Fruit fly (Drosophila melanogaster): Measurements from ENCODE around the gene Mst36Fa.
A peak's percentile ranks its signal among the peaks of the same experiment; 100 is the strongest.

Mst36Fa gene

DNA sequence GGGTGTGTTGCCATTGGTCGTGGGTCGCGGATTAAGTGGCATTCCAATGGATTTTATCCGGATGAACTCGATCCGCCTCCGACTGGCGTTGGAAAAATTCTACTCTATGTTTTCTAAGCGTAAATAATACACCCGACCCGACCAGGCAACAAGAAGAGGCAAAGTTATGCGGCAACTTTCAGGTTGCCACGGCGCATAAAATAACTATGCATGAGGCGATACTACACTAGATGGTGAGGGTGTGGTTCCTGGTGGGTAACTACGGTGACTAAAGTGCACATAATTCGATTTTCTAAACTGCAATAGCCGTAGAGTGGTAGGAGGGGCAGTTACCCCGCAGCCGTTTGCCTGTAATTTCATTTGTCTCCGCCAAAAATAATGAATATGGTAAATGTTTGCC lies 5.7 kb downstream of the Mst36Fa start, which contains the start of gene CG43338:
CG43338 (minus strand) TSS at position 101 of the 400 bp plus-strand sequence.
- no peak for TF ChIP-seq fd96Ca (GFP tag; IDR thresholded peaks at IDR 0.05)

DNA sequence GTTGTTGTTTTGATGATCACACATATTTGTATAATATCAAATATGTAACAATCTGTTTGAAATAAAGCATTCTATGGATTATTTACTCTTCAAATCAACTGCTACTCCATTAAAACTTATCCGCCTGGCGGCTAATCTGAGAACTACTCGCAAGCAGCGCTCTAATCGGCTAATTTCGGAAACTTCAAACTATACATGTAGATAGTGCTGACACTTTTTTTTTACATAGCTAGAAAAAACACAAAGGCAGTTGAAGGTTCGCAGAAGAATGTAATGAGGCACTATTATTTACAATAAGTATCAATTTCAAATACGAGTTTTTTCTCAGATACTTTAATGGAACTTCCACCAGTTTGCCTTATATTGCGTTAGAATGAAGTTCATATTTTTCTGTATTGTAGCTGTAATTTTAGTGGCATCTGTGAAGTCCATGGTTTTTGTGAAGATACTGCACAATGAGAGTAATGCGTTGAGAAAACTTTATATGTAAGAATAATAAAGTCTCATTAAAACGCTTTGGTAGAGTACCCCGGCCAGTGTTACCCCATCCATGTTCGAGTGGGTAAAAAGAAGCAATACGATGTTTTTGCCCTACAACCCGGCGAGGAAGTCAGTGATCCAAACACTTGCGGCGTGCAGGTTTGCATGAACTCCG lies 10.7 kb downstream of the Mst36Fa start:
- TF ChIP-seq D1 (tag; optimal IDR thresholded peaks at IDR 0.05) (peak; percentile 47), CG8159 (tag; optimal IDR thresholded peaks at IDR 0.05) (no peak), Pif1A (GFP tag; optimal IDR thresholded peaks at IDR 0.05) (no peak), EcR (GFP tag; optimal IDR thresholded peaks at IDR 0.05) (no peak), CG34367 (tag; optimal IDR thresholded peaks at IDR 0.05) (no peak), CG10348 (GFP tag; IDR thresholded peaks at IDR 0.05) (no peak), gl (tag; optimal IDR thresholded peaks at IDR 0.05) (no peak)

DNA sequence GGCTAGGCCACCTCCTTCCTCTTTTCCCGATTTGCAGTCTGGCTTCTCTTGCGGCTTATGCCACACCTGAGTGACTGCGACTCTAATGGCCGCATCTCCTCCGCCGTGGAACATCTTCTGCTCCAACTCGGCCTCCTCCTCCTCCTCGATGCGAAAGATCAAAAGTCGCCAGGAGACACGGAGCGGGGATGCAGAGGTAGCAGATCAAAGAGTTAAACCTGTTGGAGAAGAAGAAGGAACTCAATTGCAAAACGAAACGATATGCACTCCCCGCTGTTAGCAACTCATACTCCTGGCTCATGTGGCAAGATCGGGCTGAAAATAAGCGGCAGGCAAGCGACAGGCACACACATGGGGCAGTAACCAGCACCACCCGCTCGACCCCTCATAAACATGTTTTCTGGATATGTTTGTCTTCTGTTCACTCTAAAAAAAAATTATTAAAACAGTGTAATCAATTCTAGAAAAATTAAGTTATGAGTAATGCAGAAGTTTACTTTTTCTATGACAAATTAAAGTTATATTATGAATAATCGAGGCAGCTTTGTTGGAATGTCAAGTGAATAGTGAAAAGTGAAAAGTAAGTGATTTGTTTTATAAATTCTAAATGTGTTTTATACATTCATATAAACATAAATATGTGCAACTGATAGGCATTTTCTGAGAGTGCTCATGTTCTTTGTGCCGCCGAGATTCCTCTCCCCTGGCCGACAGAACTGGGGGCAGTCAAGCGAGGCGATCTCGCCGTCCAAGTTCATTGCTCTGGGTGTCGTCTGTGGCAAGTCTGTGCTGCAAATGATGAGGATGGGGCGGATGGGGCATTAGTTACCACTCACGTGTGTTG lies 11.9 kb downstream of the Mst36Fa start:
- TF ChIP-seq EcR (GFP tag; optimal IDR thresholded peaks at IDR 0.05): peak; percentile 96
- no peak for TF ChIP-seq rn (GFP tag; IDR thresholded peaks at IDR 0.05)
- peak; percentile 31 for TF ChIP-seq Pif1B (GFP tag; optimal IDR thresholded peaks at IDR 0.05)
- TF ChIP-seq fd96Ca (GFP tag; IDR thresholded peaks at IDR 0.05): 0 out of 3 replicates have a peak, but pooled peaks have one; percentile 18
- peak; percentile 86 for TF ChIP-seq CG15710 (tag; optimal IDR thresholded peaks at IDR 0.05)
- peak; percentile 49 for TF ChIP-seq gl (tag; optimal IDR thresholded peaks at IDR 0.05)
- no peak for TF ChIP-seq CG10348 (GFP tag; IDR thresholded peaks at IDR 0.05)
- TF ChIP-seq Snoo (tag; optimal IDR thresholded peaks at IDR 0.05): peak; percentile 82
- TF ChIP-seq CG9948 (tag; optimal IDR thresholded peaks at IDR 0.05): peak; percentile 89
- TF ChIP-seq CG34367 (tag; optimal IDR thresholded peaks at IDR 0.05): peak; percentile 83
- no peak; the same call in 1 of the 2 replicates for TF ChIP-seq CG12605 (GFP tag; IDR thresholded peaks at IDR 0.05)
- TF ChIP-seq D1 (tag; optimal IDR thresholded peaks at IDR 0.05): peak; percentile 77
- TF ChIP-seq CG14655 (GFP tag; optimal IDR thresholded peaks at IDR 0.05): peak; percentile 92
- no peak; the same call in 1 of the 2 replicates for TF ChIP-seq Ets98B (GFP tag; IDR thresholded peaks at IDR 0.05)
- TF ChIP-seq CG8159 (tag; optimal IDR thresholded peaks at IDR 0.05): peak; percentile 92
- TF ChIP-seq CG13204 (GFP tag; optimal IDR thresholded peaks at IDR 0.05): peak; percentile 70
- no peak for TF ChIP-seq CG32121 (GFP tag; IDR thresholded peaks at IDR 0.05)
- TF ChIP-seq CG4496 (GFP tag; IDR thresholded peaks at IDR 0.05): peak; percentile 20; the same call in 2 of the 3 replicates
- peak; percentile 87 for TF ChIP-seq CG17806 (tag; optimal IDR thresholded peaks at IDR 0.05)
- peak; percentile 88 for TF ChIP-seq CG8301 (tag; optimal IDR thresholded peaks at IDR 0.05)
- TF ChIP-seq Pif1A (GFP tag; optimal IDR thresholded peaks at IDR 0.05): peak; percentile 61

DNA sequence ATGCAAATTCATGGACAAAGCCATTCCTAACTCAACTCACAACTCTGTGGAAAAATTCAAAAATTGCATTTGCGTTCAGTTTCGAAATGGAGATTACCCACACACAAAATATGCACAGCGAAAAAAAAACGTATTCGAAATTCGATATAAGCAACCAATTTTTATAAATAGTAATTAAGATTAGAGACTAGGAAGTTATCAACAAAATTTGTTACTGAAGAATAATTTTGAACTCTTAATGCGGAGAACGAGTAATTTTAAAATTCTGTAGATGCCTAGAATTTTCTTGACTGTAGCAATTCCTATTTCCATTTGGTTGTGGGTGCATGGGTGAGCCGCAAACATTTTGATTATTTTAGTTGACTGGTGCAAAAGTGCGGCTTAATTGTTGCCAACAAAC lies 13.4 kb downstream of the Mst36Fa start:
- TF ChIP-seq Ets98B (GFP tag; IDR thresholded peaks at IDR 0.05): peak; percentile 49
- peak; percentile 35; the same call in 1 of the 2 replicates for TF ChIP-seq CG32121 (GFP tag; IDR thresholded peaks at IDR 0.05)
- no peak for TF ChIP-seq EcR (GFP tag; optimal IDR thresholded peaks at IDR 0.05)
- TF ChIP-seq CG9948 (tag; optimal IDR thresholded peaks at IDR 0.05): peak; percentile 32
- TF ChIP-seq CG14655 (GFP tag; optimal IDR thresholded peaks at IDR 0.05): peak; percentile 49
- TF ChIP-seq fd96Ca (GFP tag; IDR thresholded peaks at IDR 0.05): no peak
- TF ChIP-seq CG34367 (tag; optimal IDR thresholded peaks at IDR 0.05): no peak
- TF ChIP-seq CG8301 (tag; optimal IDR thresholded peaks at IDR 0.05): peak; percentile 35
- TF ChIP-seq Pif1A (GFP tag; optimal IDR thresholded peaks at IDR 0.05): peak; percentile 28
- TF ChIP-seq CG4496 (GFP tag; IDR thresholded peaks at IDR 0.05): peak; percentile 34; the same call in 1 of the 3 replicates
- TF ChIP-seq CG17806 (tag; optimal IDR thresholded peaks at IDR 0.05): peak; percentile 23
- TF ChIP-seq CG8159 (tag; optimal IDR thresholded peaks at IDR 0.05): no peak
- no peak for TF ChIP-seq CG15710 (tag; optimal IDR thresholded peaks at IDR 0.05)

DNA sequence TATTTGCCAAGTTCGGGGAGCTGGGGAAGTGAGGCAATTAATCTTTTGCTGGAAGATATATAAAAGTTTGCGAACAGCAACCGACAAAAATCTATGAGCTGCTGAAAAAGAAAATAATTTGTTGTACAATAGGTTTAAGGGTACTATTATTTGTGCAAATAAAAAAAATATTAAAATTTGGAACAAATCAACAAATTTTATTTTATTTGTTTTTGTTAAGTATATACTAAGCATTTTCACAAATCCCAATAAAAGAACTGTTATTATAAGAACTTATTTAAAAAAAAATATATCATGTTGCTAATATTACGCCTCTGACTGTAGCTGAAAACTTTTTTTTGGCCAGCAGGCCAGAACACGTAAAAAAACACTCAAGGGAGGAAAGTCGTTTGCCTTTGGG lies 18.7 kb downstream of the Mst36Fa start:
- TF ChIP-seq Pif1A (GFP tag; optimal IDR thresholded peaks at IDR 0.05): no peak
- no peak for TF ChIP-seq CG34367 (tag; optimal IDR thresholded peaks at IDR 0.05)
- TF ChIP-seq CG14655 (GFP tag; optimal IDR thresholded peaks at IDR 0.05): no peak
- TF ChIP-seq Ets98B (GFP tag; IDR thresholded peaks at IDR 0.05): no peak
- no peak for TF ChIP-seq Pif1B (GFP tag; optimal IDR thresholded peaks at IDR 0.05)
- no peak for TF ChIP-seq CG12605 (GFP tag; IDR thresholded peaks at IDR 0.05)
- no peak for TF ChIP-seq D1 (tag; optimal IDR thresholded peaks at IDR 0.05)
- TF ChIP-seq CG17806 (tag; optimal IDR thresholded peaks at IDR 0.05): no peak
- TF ChIP-seq CG9948 (tag; optimal IDR thresholded peaks at IDR 0.05): no peak
- no peak for TF ChIP-seq CG13204 (GFP tag; optimal IDR thresholded peaks at IDR 0.05)
- no peak for TF ChIP-seq CG32121 (GFP tag; IDR thresholded peaks at IDR 0.05)
- no peak for TF ChIP-seq CG15710 (tag; optimal IDR thresholded peaks at IDR 0.05)
- TF ChIP-seq CG8159 (tag; optimal IDR thresholded peaks at IDR 0.05): no peak

DNA sequence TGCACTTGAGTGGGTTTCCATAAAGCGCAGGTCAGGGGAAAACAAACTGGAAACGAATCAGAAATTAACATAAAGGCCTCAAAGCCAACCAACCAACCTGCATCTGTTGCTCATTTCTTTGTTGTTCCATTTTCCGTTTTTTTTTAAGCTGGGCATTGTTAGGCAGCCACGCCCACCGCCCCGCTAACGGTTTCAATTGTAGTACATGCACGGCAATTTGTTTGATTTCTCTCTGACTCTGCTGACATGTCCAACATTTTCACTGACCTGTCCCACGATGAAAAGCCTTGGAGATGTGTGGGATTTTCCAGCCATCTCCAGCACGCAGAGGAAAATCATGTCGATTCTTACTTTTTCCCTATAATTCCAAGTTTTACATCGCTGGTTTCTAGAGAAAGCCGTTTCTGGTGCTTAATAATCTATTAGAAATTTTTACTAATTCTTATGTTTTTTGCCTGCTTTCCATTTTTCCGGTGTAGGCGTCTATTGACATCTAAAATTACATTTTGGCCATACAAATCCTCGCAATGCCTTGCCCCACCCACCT lies 20.0 kb downstream of the Mst36Fa start:
- TF ChIP-seq Ets98B (GFP tag; IDR thresholded peaks at IDR 0.05) (no peak), Pif1B (GFP tag; optimal IDR thresholded peaks at IDR 0.05) (no peak), fd96Ca (GFP tag; IDR thresholded peaks at IDR 0.05) (no peak), EcR (GFP tag; optimal IDR thresholded peaks at IDR 0.05) (no peak), gl (tag; optimal IDR thresholded peaks at IDR 0.05) (no peak), CG4496 (GFP tag; IDR thresholded peaks at IDR 0.05) (no peak), rn (GFP tag; IDR thresholded peaks at IDR 0.05) (no peak), CG15710 (tag; optimal IDR thresholded peaks at IDR 0.05) (no peak), Snoo (tag; optimal IDR thresholded peaks at IDR 0.05) (no peak), CG9948 (tag; optimal IDR thresholded peaks at IDR 0.05) (no peak), D1 (tag; optimal IDR thresholded peaks at IDR 0.05) (no peak), CG8301 (tag; optimal IDR thresholded peaks at IDR 0.05) (no peak), CG14655 (GFP tag; optimal IDR thresholded peaks at IDR 0.05) (no peak)
